Fruit fly (Drosophila melanogaster) whole organism, embryonic: ENCODE measurements around the gene CG6178.

ENCODE experiments used
- Atf6 ChIP-seq: fragments of 200-800 bp; sonication (Bioruptor generic); IDR thresholded peaks from 2 replicates; pipeline ENCODE4 v1.3.6; 2022; ENCODE audit warnings: missing biosample characterization, missing genetic modification characterization
- Bgb ChIP-seq: fragments of 200-800 bp; sonication (Bioruptor generic); IDR thresholded peaks from 2 replicates; pipeline ENCODE4 v1.3.6; 2022; ENCODE audit warnings: missing biosample characterization, missing genetic modification characterization; ENCODE audit not compliant: partially characterized antibody
- BtbVII ChIP-seq: fragments of 200-800 bp; sonication (Bioruptor generic); optimal IDR thresholded peaks from 3 replicates; lab custom pipeline; 2017; ENCODE audit warnings: missing biosample characterization, mild to moderate bottlenecking, missing genetic modification characterization
- CG10209 ChIP-seq: fragments of 200-800 bp; sonication (Bioruptor generic); optimal IDR thresholded peaks from 3 replicates; lab custom pipeline; 2017; ENCODE audit warnings: missing biosample characterization, mild to moderate bottlenecking, missing genetic modification characterization, missing genetic modification reagents
- CG10274 ChIP-seq: fragments of 200-800 bp; sonication (Bioruptor generic); optimal IDR thresholded peaks from 3 replicates; lab custom pipeline; 2017; ENCODE audit warnings: missing biosample characterization, mild to moderate bottlenecking, missing genetic modification characterization
- CG10979 ChIP-seq: fragments of 200-800 bp; sonication (Bioruptor generic); optimal IDR thresholded peaks from 2 replicates; lab custom pipeline; 2018; ENCODE audit warnings: missing biosample characterization, mild to moderate bottlenecking, missing genetic modification characterization, moderate library complexity
- CG11085 ChIP-seq: fragments of 200-800 bp; sonication (Bioruptor generic); IDR thresholded peaks from 2 replicates; pipeline ENCODE4 v1.3.6; 2022; ENCODE audit warnings: missing biosample characterization, missing genetic modification characterization
- CG13287 ChIP-seq: fragments of 200-800 bp; sonication (Bioruptor generic); IDR thresholded peaks from 2 replicates; pipeline ENCODE4 v1.3.6; 2022; ENCODE audit warnings: missing biosample characterization, missing genetic modification characterization; ENCODE audit not compliant: partially characterized antibody
- CG13775 ChIP-seq: fragments of 200-800 bp; sonication (Bioruptor generic); optimal IDR thresholded peaks from 3 replicates; lab custom pipeline; 2017; ENCODE audit warnings: missing biosample characterization, mild to moderate bottlenecking, missing genetic modification characterization
- CG16815 ChIP-seq: fragments of 200-800 bp; sonication (Bioruptor generic); optimal IDR thresholded peaks from 3 replicates; lab custom pipeline; 2017; ENCODE audit warnings: missing biosample characterization, mild to moderate bottlenecking, missing genetic modification characterization
- CG17829 ChIP-seq: fragments of 200-800 bp; optimal IDR thresholded peaks from 2 replicates; lab custom pipeline; 2019; ENCODE audit warnings: missing biosample characterization, mild to moderate bottlenecking, missing genetic modification characterization, moderate library complexity
- CG17912 ChIP-seq: fragments of 200-800 bp; sonication (Bioruptor generic); optimal IDR thresholded peaks from 2 replicates; lab custom pipeline; 2018; ENCODE audit warnings: missing biosample characterization, mild to moderate bottlenecking, missing genetic modification characterization
- CG1792 ChIP-seq: fragments of 200-800 bp; sonication (Bioruptor generic); optimal IDR thresholded peaks from 2 replicates; lab custom pipeline; 2016; ENCODE audit warnings: missing biosample characterization, missing genetic modification characterization
- CG1832 ChIP-seq: fragments of 200-800 bp; sonication (Bioruptor generic); optimal IDR thresholded peaks from 2 replicates; lab custom pipeline; 2017; ENCODE audit warnings: missing biosample characterization, mild to moderate bottlenecking, missing genetic modification characterization, inconsistent platforms
- CG3065 ChIP-seq: fragments of 200-800 bp; sonication (Bioruptor generic); optimal IDR thresholded peaks from 2 replicates; lab custom pipeline; 2016; ENCODE audit warnings: missing biosample characterization, missing genetic modification characterization
- CG31441 ChIP-seq: fragments of 200-800 bp; sonication (Bioruptor generic); IDR thresholded peaks from 2 replicates; pipeline ENCODE4 v1.3.6; 2022; ENCODE audit warnings: missing biosample characterization, missing genetic modification characterization
- CG3281 ChIP-seq: fragments of 200-800 bp; sonication (Bioruptor generic); optimal IDR thresholded peaks from 3 replicates; lab custom pipeline; 2017; ENCODE audit warnings: missing biosample characterization, mild to moderate bottlenecking, missing genetic modification characterization
- CG42726 ChIP-seq: fragments of 200-800 bp; sonication (Bioruptor generic); IDR thresholded peaks from 2 replicates; pipeline ENCODE4 v1.3.6; 2022; ENCODE audit warnings: missing biosample characterization, missing genetic modification characterization; ENCODE audit not compliant: partially characterized antibody
- CG5953 ChIP-seq: fragments of 200-800 bp; sonication (Bioruptor generic); IDR thresholded peaks from 2 replicates; pipeline ENCODE4 v1.3.6; 2022; ENCODE audit warnings: missing biosample characterization, missing genetic modification characterization
- CG6254 ChIP-seq: fragments of 200-800 bp; sonication (Bioruptor generic); optimal IDR thresholded peaks from 3 replicates; lab custom pipeline; 2017; ENCODE audit warnings: mild to moderate bottlenecking, missing biosample characterization, missing genetic modification reagents, missing genetic modification characterization
- CG7556 ChIP-seq: fragments of 200-800 bp; sonication (Bioruptor generic); optimal IDR thresholded peaks from 2 replicates; lab custom pipeline; 2017; ENCODE audit warnings: missing biosample characterization, mild to moderate bottlenecking, missing genetic modification characterization
- CG7928 ChIP-seq: fragments of 200-800 bp; sonication (Bioruptor generic); optimal IDR thresholded peaks from 2 replicates; lab custom pipeline; 2017; ENCODE audit warnings: missing biosample characterization, mild to moderate bottlenecking, missing genetic modification characterization
- CG9437 ChIP-seq: fragments of 200-800 bp; sonication (Bioruptor generic); optimal IDR thresholded peaks from 2 replicates; lab custom pipeline; 2018; ENCODE audit warnings: missing biosample characterization, mild to moderate bottlenecking, missing genetic modification characterization
- CTCF ChIP-seq: fragments of 200-800 bp; sonication (Bioruptor generic); optimal IDR thresholded peaks from 2 replicates; lab custom pipeline; 2017; ENCODE audit warnings: missing biosample characterization, mild to moderate bottlenecking, missing genetic modification characterization, moderate library complexity
- CoRest ChIP-seq: fragments of 200-800 bp; sonication (Bioruptor generic); optimal IDR thresholded peaks from 3 replicates; lab custom pipeline; 2018; ENCODE audit warnings: missing biosample characterization, mild to moderate bottlenecking, missing genetic modification characterization, moderate library complexity
- D19B ChIP-seq: fragments of 200-800 bp; sonication (Bioruptor generic); optimal IDR thresholded peaks from 2 replicates; lab custom pipeline; 2017; ENCODE audit warnings: missing biosample characterization, mild to moderate bottlenecking, missing genetic modification characterization
- Dad ChIP-seq: fragments of 200-800 bp; sonication (Bioruptor generic); optimal IDR thresholded peaks from 3 replicates; lab custom pipeline; 2016; ENCODE audit warnings: missing biosample characterization, missing genetic modification characterization
- Dfd ChIP-seq, 2 experiments: fragments of >200 bp; optimal IDR thresholded peaks; 2 replicates each; lab custom pipeline; 2017; ENCODE audit warnings: missing biosample characterization in 2 of 2, missing genetic modification characterization in 2 of 2
- E2f1 ChIP-seq: fragments of 200-800 bp; sonication (Bioruptor generic); IDR thresholded peaks from 2 replicates; pipeline ENCODE4 v1.3.6; 2022; ENCODE audit warnings: missing biosample characterization, missing genetic modification characterization
- HLH4C ChIP-seq: fragments of 200-800 bp; sonication (Bioruptor generic); IDR thresholded peaks from 3 replicates; pipeline ENCODE4 v1.3.6; 2022; ENCODE audit warnings: missing biosample characterization, missing genetic modification characterization; ENCODE audit not compliant: partially characterized antibody
- NC2α ChIP-seq: fragments of 200-800 bp; sonication (Bioruptor generic); optimal IDR thresholded peaks from 2 replicates; lab custom pipeline; 2016; ENCODE audit warnings: missing biosample characterization, missing genetic modification characterization
- Rx ChIP-seq: fragments of 200-800 bp; sonication (Bioruptor generic); IDR thresholded peaks from 2 replicates; pipeline ENCODE4 v1.3.6; 2022; ENCODE audit warnings: missing biosample characterization, missing genetic modification characterization
- Sox100B ChIP-seq: fragments of 200-800 bp; sonication (Bioruptor generic); optimal IDR thresholded peaks from 3 replicates; lab custom pipeline; 2018; ENCODE audit warnings: missing biosample characterization, mild to moderate bottlenecking, missing genetic modification characterization
- Sox102F ChIP-seq: fragments of 200-800 bp; sonication (Bioruptor generic); optimal IDR thresholded peaks from 2 replicates; lab custom pipeline; 2018; ENCODE audit warnings: missing biosample characterization, mild to moderate bottlenecking, missing genetic modification characterization, moderate library complexity
- Usf ChIP-seq: fragments of 200-800 bp; sonication (Bioruptor generic); optimal IDR thresholded peaks from 2 replicates; lab custom pipeline; 2017; ENCODE audit warnings: missing genotype, missing biosample characterization, missing genetic modification characterization
- YL-1 ChIP-seq: fragments of 200-800 bp; sonication (Bioruptor generic); optimal IDR thresholded peaks from 3 replicates; lab custom pipeline; 2017; ENCODE audit warnings: missing biosample characterization, mild to moderate bottlenecking, missing genetic modification characterization
- al ChIP-seq: fragments of 200-800 bp; sonication (Bioruptor generic); IDR thresholded peaks from 2 replicates; pipeline ENCODE4 v1.3.6; 2022; ENCODE audit warnings: missing biosample characterization, missing genetic modification characterization
- ap ChIP-seq: fragments of 200-800 bp; sonication (Bioruptor generic); IDR thresholded peaks from 2 replicates; pipeline ENCODE4 v1.3.6; 2022; ENCODE audit warnings: missing biosample characterization, missing genetic modification characterization
- ato ChIP-seq: fragments of 200-800 bp; sonication (Bioruptor generic); IDR thresholded peaks from 2 replicates; pipeline ENCODE4 v1.3.6; 2022; ENCODE audit warnings: missing biosample characterization, missing genetic modification characterization; ENCODE audit not compliant: partially characterized antibody
- ci ChIP-seq: fragments of 200-800 bp; sonication (Bioruptor generic); IDR thresholded peaks from 3 replicates; pipeline ENCODE4 v1.3.6; 2022; ENCODE audit warnings: missing biosample characterization, missing genetic modification characterization
- fd96Cb ChIP-seq: fragments of 200-800 bp; sonication (Bioruptor generic); optimal IDR thresholded peaks from 2 replicates; lab custom pipeline; 2018; ENCODE audit warnings: missing biosample characterization, mild to moderate bottlenecking, missing genetic modification characterization, moderate library complexity
- fru ChIP-seq: fragments of >200 bp; optimal IDR thresholded peaks from 2 replicates; lab custom pipeline; 2017
- hth ChIP-seq: fragments of >200 bp; optimal IDR thresholded peaks from 2 replicates; lab custom pipeline; 2017; ENCODE audit warnings: inconsistent platforms
- jigr1 ChIP-seq: fragments of 200-800 bp; sonication (Bioruptor generic); IDR thresholded peaks from 3 replicates; pipeline ENCODE4 v1.3.6; 2022; ENCODE audit warnings: missing biosample characterization, missing genetic modification characterization
- maf-S ChIP-seq: fragments of 200-800 bp; sonication (Bioruptor generic); optimal IDR thresholded peaks from 2 replicates; lab custom pipeline; 2016; ENCODE audit warnings: missing biosample characterization, missing genetic modification characterization
- nerfin-2 ChIP-seq: fragments of 200-800 bp; sonication (Bioruptor generic); IDR thresholded peaks from 2 replicates; pipeline ENCODE4 v1.3.6; 2022; ENCODE audit warnings: missing biosample characterization, missing genetic modification characterization; ENCODE audit not compliant: partially characterized antibody
- pita ChIP-seq: fragments of 200-800 bp; sonication (Bioruptor generic); optimal IDR thresholded peaks from 2 replicates; lab custom pipeline; 2017; ENCODE audit warnings: missing biosample characterization, mild to moderate bottlenecking, missing genetic modification characterization
- pum ChIP-seq: fragments of 200-800 bp; sonication (Bioruptor generic); optimal IDR thresholded peaks from 2 replicates; lab custom pipeline; 2016; ENCODE audit warnings: missing biosample characterization, missing genetic modification characterization
- slbo ChIP-seq: fragments of 200-800 bp; sonication (Bioruptor generic); IDR thresholded peaks from 2 replicates; pipeline ENCODE4 v1.3.6; 2022; ENCODE audit warnings: missing biosample characterization, missing genetic modification characterization
- stwl ChIP-seq: fragments of 200-800 bp; sonication (Bioruptor generic); optimal IDR thresholded peaks from 3 replicates; lab custom pipeline; 2018; ENCODE audit warnings: missing biosample characterization, mild to moderate bottlenecking, missing genetic modification characterization, moderate library complexity
- sug ChIP-seq: fragments of 200-800 bp; optimal IDR thresholded peaks from 2 replicates; lab custom pipeline; 2019; ENCODE audit warnings: missing biosample characterization, mild to moderate bottlenecking, missing genetic modification characterization, moderate library complexity
- tll ChIP-seq, 2 experiments: fragments of 200-800 bp in 1 of 2; fragments of >200 bp in 1 of 2; sonication (Bioruptor generic) in 1 of 2; optimal IDR thresholded peaks; 2 replicates each; lab custom pipeline; 2017 to 2019; ENCODE audit warnings: missing biosample characterization in 2 of 2, missing genetic modification characterization in 2 of 2, mild to moderate bottlenecking in 1 of 2, moderate library complexity in 1 of 2

The CG6178 gene

dm6 chr3R:24134580-24134979 lies 17.6 kb upstream of the CG6178 start, which contains the start of gene Sec10:
Gene Sec10 (plus strand): TSS chr3R:24134831.
- TF ChIP-seq CG16815 (GFP tag; lab: Kevin White, UChicago) = no peak
- no peak for TF ChIP-seq jigr1 (GFP tag; lab: Robert Waterston, UW)
- TF ChIP-seq Sox100B = no peak
- TF ChIP-seq fru (lab: Kevin White, UChicago) = no peak
- TF ChIP-seq CTCF = peak; percentile 32
- TF ChIP-seq fd96Cb (tag; lab: Kevin White, UChicago) = no peak
- TF ChIP-seq stwl (tag; lab: Kevin White, UChicago) = peak; percentile 73
- no peak for TF ChIP-seq CG7556 (GFP tag; lab: Kevin White, UChicago)
- no peak for TF ChIP-seq ato
- TF ChIP-seq al (GFP tag; lab: Robert Waterston, UW) = no peak
- no peak for TF ChIP-seq CG10979
- no peak for TF ChIP-seq CG13775 (GFP tag; lab: Kevin White, UChicago)
- no peak for TF ChIP-seq BtbVII (GFP tag; lab: Kevin White, UChicago)
- TF ChIP-seq CG10209 (GFP tag; lab: Kevin White, UChicago) = no peak
- TF ChIP-seq nerfin-2 (GFP tag; lab: Robert Waterston, UW) = no peak
- TF ChIP-seq YL-1 (GFP tag; lab: Kevin White, UChicago) = peak; percentile 83
- no peak for TF ChIP-seq Usf
- TF ChIP-seq tll (GFP tag; optimal IDR thresholded peaks at IDR 0.05; lab: Kevin White, UChicago) = no peak
- no peak for TF ChIP-seq CG3281 (GFP tag; lab: Kevin White, UChicago)
- TF ChIP-seq Dad (GFP tag; lab: Kevin White, UChicago) = no peak
- TF ChIP-seq CG6254 (GFP tag; lab: Kevin White, UChicago) = no peak
- peak; percentile 54 for TF ChIP-seq CG9437
- no peak for TF ChIP-seq hth (lab: Kevin White, UChicago)
- no peak for TF ChIP-seq CG7928 (GFP tag; lab: Kevin White, UChicago)
- TF ChIP-seq sug (tag; lab: Kevin White, UChicago) = no peak
- TF ChIP-seq CG11085 (GFP tag; lab: Robert Waterston, UW) = no peak
- no peak for TF ChIP-seq NC2α (GFP tag; lab: Kevin White, UChicago)
- no peak for TF ChIP-seq pita (GFP tag; lab: Kevin White, UChicago)
- no peak for TF ChIP-seq ap (GFP tag; lab: Robert Waterston, UW)
- TF ChIP-seq slbo (GFP tag; lab: Robert Waterston, UW) = no peak
- TF ChIP-seq CG13287 (GFP tag; lab: Robert Waterston, UW) = peak; percentile 56
- TF ChIP-seq CG17912 = peak; percentile 48
- no peak for TF ChIP-seq Atf6
- TF ChIP-seq CG42726 (GFP tag; lab: Robert Waterston, UW) = no peak
- no peak for TF ChIP-seq pum (GFP tag; lab: Kevin White, UChicago)
- no peak for TF ChIP-seq HLH4C
- no peak for TF ChIP-seq D19B (GFP tag; lab: Kevin White, UChicago)
- TF ChIP-seq Rx (GFP tag; lab: Robert Waterston, UW) = no peak
- no peak for TF ChIP-seq maf-S
- no peak for TF ChIP-seq CoRest (tag; lab: Kevin White, UChicago)
- no peak; the same call in 2 of the 3 replicates for TF ChIP-seq ci
- no peak for TF ChIP-seq CG1832 (GFP tag; lab: Kevin White, UChicago)
- TF ChIP-seq CG10274 (GFP tag; lab: Kevin White, UChicago) = no peak
- no peak for TF ChIP-seq E2f1 (GFP tag; lab: Robert Waterston, UW)
- TF ChIP-seq CG31441 (GFP tag; lab: Robert Waterston, UW) = no peak
- TF ChIP-seq Bgb = no peak; the same call in 1 of the 2 replicates
- no peak for TF ChIP-seq Sox102F (GFP tag; lab: Kevin White, UChicago)
- no peak for TF ChIP-seq CG1792 (GFP tag; lab: Kevin White, UChicago)
- TF ChIP-seq CG5953 = no peak
- TF ChIP-seq CG17829 (tag; lab: Kevin White, UChicago) = peak; percentile 27
- no peak for TF ChIP-seq Dfd (GFP tag; optimal IDR thresholded peaks at IDR 0.05; lab: Kevin White, UChicago)
- no peak for TF ChIP-seq CG3065 (GFP tag; lab: Kevin White, UChicago)
